Fruit fly (Drosophila melanogaster) whole organism, embryonic: ENCODE data around the gene CG33172.
A peak's percentile ranks its signal among the peaks of the same experiment; 100 is the strongest.

Experiments used
- B-H1 ChIP-seq: fragments of 200-800 bp; sonication (Bioruptor generic); IDR thresholded peaks from 3 replicates; pipeline ENCODE4 v1.3.6; 2022; ENCODE audit warnings: missing biosample characterization, missing genetic modification characterization
- CG10267 ChIP-seq: fragments of 200-800 bp; sonication (Bioruptor generic); optimal IDR thresholded peaks from 2 replicates; lab custom pipeline; 2018; ENCODE audit warnings: missing biosample characterization, mild to moderate bottlenecking, missing genetic modification characterization, moderate library complexity
- CG11085 ChIP-seq: fragments of 200-800 bp; sonication (Bioruptor generic); IDR thresholded peaks from 2 replicates; pipeline ENCODE4 v1.3.6; 2022; ENCODE audit warnings: missing biosample characterization, missing genetic modification characterization
- CG12744 ChIP-seq: fragments of 200-800 bp; sonication (Bioruptor generic); optimal IDR thresholded peaks from 2 replicates; lab custom pipeline; 2016; ENCODE audit warnings: missing biosample characterization, missing genetic modification characterization
- CG12769 ChIP-seq: fragments of 200-800 bp; sonication (Bioruptor generic); optimal IDR thresholded peaks from 2 replicates; lab custom pipeline; 2019; ENCODE audit warnings: missing biosample characterization, mild to moderate bottlenecking, missing genetic modification characterization, moderate library complexity
- CG14667 ChIP-seq: fragments of 200-800 bp; sonication (Bioruptor generic); IDR thresholded peaks from 2 replicates; pipeline ENCODE4 v1.3.6; 2022; ENCODE audit warnings: missing biosample characterization, missing genetic modification characterization
- CG1529 ChIP-seq: fragments of 200-800 bp; sonication (Bioruptor generic); optimal IDR thresholded peaks from 3 replicates; lab custom pipeline; 2018; ENCODE audit warnings: missing biosample characterization, missing genetic modification characterization
- CG2199 ChIP-seq: fragments of 200-800 bp; sonication (Bioruptor generic); IDR thresholded peaks from 3 replicates; pipeline ENCODE4 v1.3.6; 2022; ENCODE audit warnings: missing biosample characterization, missing genetic modification characterization
- CG3163 ChIP-seq: fragments of 200-800 bp; sonication (Bioruptor generic); optimal IDR thresholded peaks from 3 replicates; lab custom pipeline; 2016; ENCODE audit warnings: missing biosample characterization, missing genetic modification characterization
- CG32772 ChIP-seq: fragments of 200-800 bp; sonication (Bioruptor generic); IDR thresholded peaks from 2 replicates; pipeline ENCODE4 v1.3.6; 2022; ENCODE audit warnings: missing biosample characterization, missing genetic modification characterization
- CG34376 ChIP-seq: fragments of 200-800 bp; sonication (Bioruptor generic); optimal IDR thresholded peaks from 2 replicates; lab custom pipeline; 2018; ENCODE audit warnings: missing biosample characterization, mild to moderate bottlenecking, missing genetic modification characterization
- CG34422 ChIP-seq: fragments of 200-800 bp; sonication (Bioruptor generic); IDR thresholded peaks from 3 replicates; pipeline ENCODE4 v1.3.6; 2022; ENCODE audit warnings: missing biosample characterization, missing genetic modification characterization
- CG6254 ChIP-seq: fragments of 200-800 bp; sonication (Bioruptor generic); optimal IDR thresholded peaks from 3 replicates; lab custom pipeline; 2017; ENCODE audit warnings: mild to moderate bottlenecking, missing biosample characterization, missing genetic modification reagents, missing genetic modification characterization
- CG6813 ChIP-seq: fragments of 200-800 bp; sonication (Bioruptor generic); optimal IDR thresholded peaks from 2 replicates; lab custom pipeline; 2017; ENCODE audit warnings: missing biosample characterization, missing genetic modification characterization, mild to moderate bottlenecking, moderate library complexity, missing genetic modification reagents
- CG7271 ChIP-seq: fragments of 200-800 bp; sonication (Bioruptor generic); optimal IDR thresholded peaks from 2 replicates; lab custom pipeline; 2018; ENCODE audit warnings: missing biosample characterization, mild to moderate bottlenecking, missing genetic modification characterization, moderate library complexity
- CG7987 ChIP-seq: fragments of 200-800 bp; sonication (Bioruptor generic); optimal IDR thresholded peaks from 2 replicates; lab custom pipeline; 2018; ENCODE audit warnings: missing biosample characterization, mild to moderate bottlenecking, missing genetic modification characterization, moderate library complexity
- CG9932 ChIP-seq: fragments of 200-800 bp; sonication (Bioruptor generic); IDR thresholded peaks from 2 replicates; pipeline ENCODE4 v1.3.6; 2022; ENCODE audit warnings: missing biosample characterization, missing genetic modification characterization
- CHES-1-like ChIP-seq: fragments of 200-800 bp; sonication (Bioruptor generic); optimal IDR thresholded peaks from 2 replicates; lab custom pipeline; 2016; ENCODE audit warnings: missing biosample characterization, missing genetic modification characterization
- D19B ChIP-seq: fragments of 200-800 bp; sonication (Bioruptor generic); optimal IDR thresholded peaks from 2 replicates; lab custom pipeline; 2017; ENCODE audit warnings: missing biosample characterization, mild to moderate bottlenecking, missing genetic modification characterization
- Dll ChIP-seq: fragments of 200-800 bp; sonication (Bioruptor generic); IDR thresholded peaks from 4 replicates; pipeline ENCODE4 v1.3.6; 2022; ENCODE audit warnings: missing biosample characterization, missing genetic modification characterization; ENCODE audit not compliant: partially characterized antibody
- E2f2 ChIP-seq: fragments of 200-800 bp; sonication (Bioruptor generic); IDR thresholded peaks from 2 replicates; pipeline ENCODE4 v1.3.6; 2022; ENCODE audit warnings: missing biosample characterization, missing genetic modification characterization
- Gsc ChIP-seq: fragments of 200-800 bp; sonication (Bioruptor generic); IDR thresholded peaks from 2 replicates; pipeline ENCODE4 v1.3.6; 2022; ENCODE audit warnings: missing biosample characterization, missing genetic modification characterization
- H15 ChIP-seq: fragments of 200-800 bp; sonication (Bioruptor generic); IDR thresholded peaks from 3 replicates; pipeline ENCODE4 v1.3.6; 2022; ENCODE audit warnings: missing biosample characterization, missing genetic modification characterization
- Lim3 ChIP-seq: fragments of 200-800 bp; sonication (Bioruptor generic); IDR thresholded peaks from 2 replicates; pipeline ENCODE4 v1.3.6; 2022; ENCODE audit warnings: missing biosample characterization, missing genetic modification characterization
- Lpt ChIP-seq: fragments of >200 bp; optimal IDR thresholded peaks from 2 replicates; lab custom pipeline; 2018; ENCODE audit warnings: missing biosample characterization, missing genetic modification characterization
- MBD-R2 ChIP-seq: fragments of 200-800 bp; sonication (Bioruptor generic); IDR thresholded peaks from 2 replicates; pipeline ENCODE4 v1.3.6; 2022; ENCODE audit warnings: missing biosample characterization, missing genetic modification characterization
- Opbp ChIP-seq: fragments of 200-800 bp; sonication (Bioruptor generic); IDR thresholded peaks from 3 replicates; pipeline ENCODE4 v1.3.6; 2022; ENCODE audit warnings: missing biosample characterization, missing genetic modification characterization; ENCODE audit not compliant: partially characterized antibody
- Pdp1 ChIP-seq, 2 experiments: fragments of 200-800 bp; sonication (Bioruptor generic); optimal IDR thresholded peaks; 3 replicates each; lab custom pipeline; 2016; ENCODE audit warnings: missing biosample characterization in 2 of 2, missing genetic modification characterization in 2 of 2, mild to moderate bottlenecking in 1 of 2, moderate library complexity in 1 of 2
- Scr ChIP-seq: fragments of 200-800 bp; sonication (Bioruptor generic); IDR thresholded peaks from 2 replicates; pipeline ENCODE4 v1.3.6; 2022; ENCODE audit warnings: missing biosample characterization, missing genetic modification characterization; ENCODE audit not compliant: partially characterized antibody
- Stat92E ChIP-seq, 3 experiments: fragments of >200 bp in 2 of 3; fragments of 200-800 bp in 1 of 3; sonication (Bioruptor generic) in 1 of 3; optimal IDR thresholded peaks; 2 replicates each; lab custom pipeline; 2017 to 2019; ENCODE audit warnings: missing biosample characterization in 3 of 3, missing genetic modification characterization in 3 of 3, mild to moderate bottlenecking in 1 of 3, moderate library complexity in 1 of 3
- Xbp1 ChIP-seq: fragments of 200-800 bp; sonication (Bioruptor generic); optimal IDR thresholded peaks from 3 replicates; lab custom pipeline; 2016; ENCODE audit warnings: missing biosample characterization, mild to moderate bottlenecking, missing genetic modification characterization
- caup ChIP-seq: fragments of 200-800 bp; sonication (Bioruptor generic); optimal IDR thresholded peaks from 3 replicates; lab custom pipeline; 2017; ENCODE audit warnings: missing biosample characterization, mild to moderate bottlenecking, missing genetic modification characterization, moderate library complexity; ENCODE audit not compliant: severe bottlenecking
- crp ChIP-seq, 2 experiments: fragments of 200-800 bp; sonication (Bioruptor generic); optimal IDR thresholded peaks; 2 replicates in 1 of 2; 3 replicates in 1 of 2; lab custom pipeline; 2017; ENCODE audit warnings: missing biosample characterization in 2 of 2, missing genetic modification characterization in 2 of 2, mild to moderate bottlenecking in 1 of 2, moderate library complexity in 1 of 2
- dmrt11E ChIP-seq: fragments of 200-800 bp; sonication (Bioruptor generic); optimal IDR thresholded peaks from 3 replicates; lab custom pipeline; 2018; ENCODE audit warnings: missing biosample characterization, mild to moderate bottlenecking, missing genetic modification characterization, moderate library complexity
- fru ChIP-seq: fragments of >200 bp; optimal IDR thresholded peaks from 2 replicates; lab custom pipeline; 2017
- gem ChIP-seq: fragments of 200-800 bp; sonication (Bioruptor generic); optimal IDR thresholded peaks from 2 replicates; lab custom pipeline; 2019; ENCODE audit warnings: missing biosample characterization, mild to moderate bottlenecking, missing genetic modification characterization, moderate library complexity
- gfzf ChIP-seq: fragments of 200-800 bp; sonication (Bioruptor generic); optimal IDR thresholded peaks from 2 replicates; lab custom pipeline; 2016; ENCODE audit warnings: missing biosample characterization, mild to moderate bottlenecking, missing genetic modification characterization, moderate library complexity
- inv ChIP-seq: fragments of 200-800 bp; sonication (Bioruptor generic); IDR thresholded peaks from 2 replicates; pipeline ENCODE4 v1.3.6; 2022; ENCODE audit warnings: missing biosample characterization, missing genetic modification characterization; ENCODE audit not compliant: partially characterized antibody
- kay ChIP-seq: fragments of 200-800 bp; sonication (Bioruptor generic); optimal IDR thresholded peaks from 2 replicates; lab custom pipeline; 2016; ENCODE audit warnings: missing biosample characterization, missing genetic modification characterization
- kni ChIP-seq: fragments of 200-800 bp; sonication (Bioruptor generic); optimal IDR thresholded peaks from 3 replicates; lab custom pipeline; 2017; ENCODE audit warnings: mild to moderate bottlenecking, missing biosample characterization, missing genetic modification reagents, missing genetic modification characterization
- lmd ChIP-seq: fragments of 200-800 bp; sonication (Bioruptor generic); IDR thresholded peaks from 2 replicates; pipeline ENCODE4 v1.3.6; 2022; ENCODE audit warnings: missing biosample characterization, missing genetic modification characterization
- luna ChIP-seq: fragments of 200-800 bp; sonication (Bioruptor generic); optimal IDR thresholded peaks from 2 replicates; lab custom pipeline; 2016; ENCODE audit warnings: missing biosample characterization, missing genetic modification characterization
- maf-S ChIP-seq: fragments of 200-800 bp; sonication (Bioruptor generic); optimal IDR thresholded peaks from 2 replicates; lab custom pipeline; 2016; ENCODE audit warnings: missing biosample characterization, missing genetic modification characterization
- mam ChIP-seq: fragments of 200-800 bp; sonication (Bioruptor generic); optimal IDR thresholded peaks from 3 replicates; lab custom pipeline; 2016; ENCODE audit warnings: missing biosample characterization, missing genetic modification characterization
- sc ChIP-seq, 3 experiments: fragments of >200 bp in 2 of 3; fragments of 200-800 bp in 1 of 3; sonication (Bioruptor generic) in 1 of 3; optimal IDR thresholded peaks; 2 replicates in 2 of 3; 3 replicates in 1 of 3; lab custom pipeline; 2017; ENCODE audit warnings: mild to moderate bottlenecking in 1 of 3, missing biosample characterization in 1 of 3, missing genetic modification characterization in 1 of 3, missing genetic modification reagents in 1 of 3
- schlank ChIP-seq: fragments of 200-800 bp; sonication (Bioruptor generic); optimal IDR thresholded peaks from 2 replicates; lab custom pipeline; 2018; ENCODE audit warnings: missing biosample characterization, mild to moderate bottlenecking, missing genetic modification characterization
- so ChIP-seq: fragments of 200-800 bp; sonication (Bioruptor generic); IDR thresholded peaks from 3 replicates; pipeline ENCODE4 v1.3.6; 2022; ENCODE audit warnings: missing biosample characterization, missing genetic modification characterization
- tio ChIP-seq: fragments of 200-800 bp; sonication (Bioruptor generic); optimal IDR thresholded peaks from 2 replicates; lab custom pipeline; 2017; ENCODE audit warnings: missing biosample characterization, missing genetic modification characterization, inconsistent platforms
- twi ChIP-seq: fragments of 200-800 bp; optimal IDR thresholded peaks from 2 replicates; lab custom pipeline; 2019; ENCODE audit warnings: missing biosample characterization, mild to moderate bottlenecking, missing genetic modification characterization, moderate library complexity
- wdn ChIP-seq: fragments of 200-800 bp; sonication (Bioruptor generic); IDR thresholded peaks from 2 replicates; pipeline ENCODE4 v1.3.6; 2022; ENCODE audit warnings: missing biosample characterization, missing genetic modification characterization
- wor ChIP-seq: fragments of 200-800 bp; sonication (Bioruptor generic); IDR thresholded peaks from 2 replicates; pipeline ENCODE4 v1.3.6; 2022; ENCODE audit warnings: missing biosample characterization, missing genetic modification characterization
- yki ChIP-seq: fragments of >200 bp; optimal IDR thresholded peaks from 3 replicates; lab custom pipeline; 2018

CG33172 gene

dm6 chrX:15761298-15761640 lies 8.2 kb upstream of the CG33172 start (continued):
- TF ChIP-seq CG9932 (GFP tag; lab: Robert Waterston, UW) (no peak), Dll (GFP tag; lab: Robert Waterston, UW) (peak; percentile 55; the same call in 3 of the 4 replicates), Xbp1 (GFP tag; lab: Kevin White, UChicago) (no peak), B-H1 (GFP tag; lab: Robert Waterston, UW) (no peak), Scr (peak; percentile 32; the same call in 1 of the 2 replicates), lmd (no peak), CG10267 (tag; lab: Kevin White, UChicago) (no peak), E2f2 (no peak), gem (tag; lab: Kevin White, UChicago) (no peak), caup (GFP tag; lab: Kevin White, UChicago) (no peak), CG34422 (no peak), H15 (GFP tag; lab: Robert Waterston, UW) (no peak), dmrt11E (tag; lab: Kevin White, UChicago) (no peak), CG3163 (GFP tag; lab: Kevin White, UChicago) (no peak), CG7987 (GFP tag; lab: Kevin White, UChicago) (no peak), schlank (no peak), MBD-R2 (GFP tag; lab: Robert Waterston, UW) (peak; percentile 46), sc (optimal IDR thresholded peaks at IDR 0.05; lab: Kevin White, UChicago) (no peak), sc (GFP tag; optimal IDR thresholded peaks at IDR 0.05; lab: Kevin White, UChicago) (no peak), Pdp1 (GFP tag; optimal IDR thresholded peaks at IDR 0.05; lab: Kevin White, UChicago) (peak in 1 of 2 experiments; percentile 87), kni (GFP tag; lab: Kevin White, UChicago) (no peak), inv (GFP tag; lab: Robert Waterston, UW) (0 out of 2 replicates have a peak, but pooled peaks have one; percentile 4), mam (GFP tag; lab: Kevin White, UChicago) (no peak), CG34376 (GFP tag; lab: Kevin White, UChicago) (no peak), wor (GFP tag; lab: Robert Waterston, UW) (no peak), CG1529 (GFP tag; lab: Kevin White, UChicago) (no peak), Stat92E (GFP tag; optimal IDR thresholded peaks at IDR 0.05; lab: Kevin White, UChicago) (no peak), fru (no peak), kay (GFP tag; lab: Kevin White, UChicago) (no peak), wdn (GFP tag; lab: Robert Waterston, UW) (no peak), CG32772 (GFP tag; lab: Robert Waterston, UW) (no peak)

DNA sequence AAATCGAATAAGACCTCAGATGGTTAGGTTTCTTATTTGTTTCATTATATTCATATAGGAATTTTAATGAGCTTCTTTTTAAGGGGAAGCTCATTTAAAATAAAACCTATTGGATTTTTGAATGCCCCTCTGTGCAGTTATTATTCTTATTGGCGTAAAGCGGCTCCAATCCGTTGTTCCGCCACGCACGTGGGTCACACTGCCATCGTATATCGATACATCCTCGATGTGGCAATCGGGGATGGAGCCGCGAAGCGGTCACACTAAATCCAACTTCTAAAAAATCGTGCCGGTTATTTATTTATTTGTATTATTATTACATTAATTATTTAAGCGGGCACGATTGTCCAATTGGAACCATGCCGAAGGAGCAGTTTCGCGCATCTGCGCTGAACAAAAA lies 6.7 kb upstream of the CG33172 start, which contains the start of gene Polr3A:
Polr3A (plus strand) TSS at position 234 of the 400 bp plus-strand sequence.
- TF ChIP-seq CG7271 = no peak
- TF ChIP-seq Lpt (GFP tag; lab: Kevin White, UChicago) = no peak
- TF ChIP-seq CG6254 = no peak
- no peak for TF ChIP-seq so
- TF ChIP-seq twi = no peak
- no peak for TF ChIP-seq Gsc (GFP tag; lab: Robert Waterston, UW)
- no peak for TF ChIP-seq maf-S (GFP tag; lab: Kevin White, UChicago)
- no peak for TF ChIP-seq tio (GFP tag; lab: Kevin White, UChicago)
- no peak for TF ChIP-seq Lim3
- peak; percentile 70 for TF ChIP-seq Opbp (GFP tag; lab: Robert Waterston, UW)
- TF ChIP-seq D19B (GFP tag; lab: Kevin White, UChicago) = no peak
- TF ChIP-seq CG2199 (GFP tag; lab: Robert Waterston, UW) = no peak
- TF ChIP-seq CG11085 (GFP tag; lab: Robert Waterston, UW) = no peak
- TF ChIP-seq CG12769 (tag; lab: Kevin White, UChicago) = no peak
- TF ChIP-seq gfzf = peak; percentile 67
- peak; percentile 62 for TF ChIP-seq Scr
- TF ChIP-seq yki = no peak
- TF ChIP-seq crp (GFP tag; optimal IDR thresholded peaks at IDR 0.05; lab: Kevin White, UChicago) = no peak
- no peak for TF ChIP-seq luna (GFP tag; lab: Kevin White, UChicago)
- TF ChIP-seq CG6813 = no peak
- no peak for TF ChIP-seq CHES-1-like (GFP tag; lab: Kevin White, UChicago)
- no peak for TF ChIP-seq CG12744 (GFP tag; lab: Kevin White, UChicago)
- no peak for TF ChIP-seq CG14667 (GFP tag; lab: Robert Waterston, UW)
